Fruit fly (Drosophila melanogaster): ENCODE results near the gene CG4911.

Gene CG4911

dm6 chr3L:9061449-9061848 is 11.1 kb downstream of the CG4911 start:
- no peak for TF ChIP-seq bab1 (GFP tag; optimal IDR thresholded peaks at IDR 0.05)
- no peak for TF ChIP-seq Hr96 (GFP tag; optimal IDR thresholded peaks at IDR 0.05)
- no peak for TF ChIP-seq CG1620 (GFP tag; optimal IDR thresholded peaks at IDR 0.05)
- TF ChIP-seq tj (GFP tag; optimal IDR thresholded peaks at IDR 0.05) = peak; percentile 85

- TF ChIP-seq Mnt (GFP tag; optimal IDR thresholded peaks at IDR 0.05) (peak; percentile 54), cnc (optimal IDR thresholded peaks at IDR 0.05) (no peak), ovo (GFP tag; optimal IDR thresholded peaks at IDR 0.05) (peak; percentile 58), Clk (GFP tag; optimal IDR thresholded peaks at IDR 0.05) (peak; percentile 53), pad (GFP tag; optimal IDR thresholded peaks at IDR 0.05) (peak; percentile 31), kay (GFP tag; ENCODE audit: borderline replicate concordance) (no peak), cic (GFP tag; optimal IDR thresholded peaks at IDR 0.05) (peak; percentile 47), Hr96 (GFP tag; optimal IDR thresholded peaks at IDR 0.05) (peak; percentile 54), Crg-1 (GFP tag; optimal IDR thresholded peaks at IDR 0.05) (peak; percentile 44), toe (GFP tag; optimal IDR thresholded peaks at IDR 0.05) (peak; percentile 20), bab1 (GFP tag; optimal IDR thresholded peaks at IDR 0.05) (no peak), CG14711 (tag; optimal IDR thresholded peaks at IDR 0.05) (peak; percentile 54), CG7101 (tag; optimal IDR thresholded peaks at IDR 0.05) (peak; percentile 57), CG1620 (GFP tag; optimal IDR thresholded peaks at IDR 0.05) (peak; percentile 25), tj (GFP tag; optimal IDR thresholded peaks at IDR 0.05) (peak; percentile 5), CG12768 (GFP tag; optimal IDR thresholded peaks at IDR 0.05) (peak; percentile 54), CG33017 (tag; optimal IDR thresholded peaks at IDR 0.05) (peak; percentile 81), CG7045 (GFP tag; optimal IDR thresholded peaks at IDR 0.05) (peak; percentile 40), CG11617 (GFP tag; optimal IDR thresholded peaks at IDR 0.05) (peak; percentile 35), CG5204 (GFP tag; optimal IDR thresholded peaks at IDR 0.05) (peak; percentile 61)
These were observed 12.8 kb downstream of the CG4911 start for dm6 chr3L:9059611-9060203.

- TF ChIP-seq bab1 (GFP tag; optimal IDR thresholded peaks at IDR 0.05) (peak; percentile 53), cnc (optimal IDR thresholded peaks at IDR 0.05) (no peak), cic (GFP tag; optimal IDR thresholded peaks at IDR 0.05) (peak; percentile 94), tj (GFP tag; optimal IDR thresholded peaks at IDR 0.05) (peak; percentile 77), pad (GFP tag; optimal IDR thresholded peaks at IDR 0.05) (peak; percentile 83), CG11617 (GFP tag; optimal IDR thresholded peaks at IDR 0.05) (peak; percentile 95), Mnt (GFP tag; optimal IDR thresholded peaks at IDR 0.05) (peak; percentile 82), toe (GFP tag; optimal IDR thresholded peaks at IDR 0.05) (peak; percentile 91), Clk (GFP tag; optimal IDR thresholded peaks at IDR 0.05) (peak; percentile 96), CG7045 (GFP tag; optimal IDR thresholded peaks at IDR 0.05) (peak; percentile 97), CG12768 (GFP tag; optimal IDR thresholded peaks at IDR 0.05) (peak; percentile 96), CG7101 (tag; optimal IDR thresholded peaks at IDR 0.05) (peak; percentile 97), ovo (GFP tag; optimal IDR thresholded peaks at IDR 0.05) (peak; percentile 77), CG14711 (tag; optimal IDR thresholded peaks at IDR 0.05) (peak; percentile 93), Crg-1 (GFP tag; optimal IDR thresholded peaks at IDR 0.05) (peak; percentile 83), CG33017 (tag; optimal IDR thresholded peaks at IDR 0.05) (peak; percentile 98), Hr96 (GFP tag; optimal IDR thresholded peaks at IDR 0.05) (peak; percentile 80), CG5204 (GFP tag; optimal IDR thresholded peaks at IDR 0.05) (peak; percentile 91), CG1620 (GFP tag; optimal IDR thresholded peaks at IDR 0.05) (peak; percentile 67), kay (GFP tag; ENCODE audit: borderline replicate concordance) (peak; percentile 93)
These were observed 15.0 kb downstream of the CG4911 start for dm6 chr3L:9057429-9058088.

dm6 chr3L:9055870-9056807 is 16.4 kb downstream of the CG4911 start:
- TF ChIP-seq Hr96 (GFP tag; optimal IDR thresholded peaks at IDR 0.05) (no peak), CG14711 (tag; optimal IDR thresholded peaks at IDR 0.05) (peak; percentile 28), Clk (GFP tag; optimal IDR thresholded peaks at IDR 0.05) (no peak), CG11617 (GFP tag; optimal IDR thresholded peaks at IDR 0.05) (peak; percentile 51), cic (GFP tag; optimal IDR thresholded peaks at IDR 0.05) (peak; percentile 75), bab1 (GFP tag; optimal IDR thresholded peaks at IDR 0.05) (no peak), cnc (optimal IDR thresholded peaks at IDR 0.05) (no peak), CG7101 (tag; optimal IDR thresholded peaks at IDR 0.05) (peak; percentile 14), CG7045 (GFP tag; optimal IDR thresholded peaks at IDR 0.05) (no peak), CG33017 (tag; optimal IDR thresholded peaks at IDR 0.05) (no peak), CG12768 (GFP tag; optimal IDR thresholded peaks at IDR 0.05) (peak; percentile 11), ovo (GFP tag; optimal IDR thresholded peaks at IDR 0.05) (peak; percentile 94), CG1620 (GFP tag; optimal IDR thresholded peaks at IDR 0.05) (no peak), kay (GFP tag; ENCODE audit: borderline replicate concordance) (peak; percentile 42), pad (GFP tag; optimal IDR thresholded peaks at IDR 0.05) (no peak), CG5204 (GFP tag; optimal IDR thresholded peaks at IDR 0.05) (no peak), toe (GFP tag; optimal IDR thresholded peaks at IDR 0.05) (no peak), Mnt (GFP tag; optimal IDR thresholded peaks at IDR 0.05) (peak; percentile 60), tj (GFP tag; optimal IDR thresholded peaks at IDR 0.05) (peak; percentile 44), Crg-1 (GFP tag; optimal IDR thresholded peaks at IDR 0.05) (peak; percentile 11)
